Worm (Caenorhabditis elegans): ENCODE measurements around the gene mix-1.

DNA sequence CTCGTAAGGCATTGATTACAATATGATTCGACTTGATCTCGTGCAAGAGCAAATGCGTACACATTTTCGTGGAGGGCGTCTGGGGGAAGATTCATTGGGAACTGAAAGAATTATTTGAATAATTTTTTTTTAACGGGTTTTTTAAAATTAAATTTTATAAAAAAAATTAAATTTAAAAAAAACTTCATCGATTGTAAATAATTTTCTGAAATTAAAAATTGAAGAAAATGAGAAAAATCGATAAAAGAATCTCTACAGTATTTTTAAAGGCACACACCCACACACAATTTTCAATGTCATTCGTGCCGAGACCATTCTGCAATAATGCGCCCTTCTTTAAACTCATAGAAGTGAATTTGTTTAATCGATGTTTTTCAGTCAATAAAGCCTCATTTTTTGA is 27.9 kb upstream of the mix-1 start, which contains the start of gene set-14:
- TF ChIP-seq W03F9.2 (tag; optimal IDR thresholded peaks at IDR 0.05) (no peak), him-1 (tag; optimal IDR thresholded peaks at IDR 0.05) (no peak), dao-5 (tag; optimal IDR thresholded peaks at IDR 0.05) (no peak)

All from whole organism, L4/young adult.